Fruit fly (Drosophila melanogaster) whole organism, embryonic: Measurements from ENCODE around the gene fzy.

Experiments used
- Aef1 ChIP-seq: fragments of 200-800 bp; sonication (Bioruptor generic); IDR thresholded peaks from 3 replicates; pipeline ENCODE4 v1.3.6; 2022; ENCODE audit warnings: missing biosample characterization, missing genetic modification characterization
- CG10654 ChIP-seq: fragments of 200-800 bp; sonication (Bioruptor generic); optimal IDR thresholded peaks from 2 replicates; lab custom pipeline; 2016; ENCODE audit warnings: missing biosample characterization, missing genetic modification characterization
- CG11247 ChIP-seq: fragments of 200-800 bp; sonication (Bioruptor generic); IDR thresholded peaks from 2 replicates; pipeline ENCODE4 v1.3.6; 2022; ENCODE audit warnings: missing biosample characterization, missing genetic modification characterization
- CG12071 ChIP-seq: fragments of 200-800 bp; sonication (Bioruptor generic); optimal IDR thresholded peaks from 3 replicates; lab custom pipeline; 2018; ENCODE audit warnings: missing biosample characterization, mild to moderate bottlenecking, missing genetic modification characterization
- CG12236 ChIP-seq: fragments of 200-800 bp; sonication (Bioruptor generic); optimal IDR thresholded peaks from 2 replicates; lab custom pipeline; 2016; ENCODE audit warnings: missing biosample characterization, missing genetic modification characterization
- CG13624 ChIP-seq: fragments of 200-800 bp; sonication (Bioruptor generic); optimal IDR thresholded peaks from 2 replicates; lab custom pipeline; 2016; ENCODE audit warnings: missing biosample characterization, missing genetic modification characterization
- CG14965 ChIP-seq: fragments of 200-800 bp; sonication (Bioruptor generic); optimal IDR thresholded peaks from 2 replicates; lab custom pipeline; 2016; ENCODE audit warnings: missing biosample characterization, missing genetic modification characterization, borderline replicate concordance
- CG17186 ChIP-seq: fragments of 200-800 bp; sonication (Bioruptor generic); optimal IDR thresholded peaks from 3 replicates; lab custom pipeline; 2017; ENCODE audit warnings: missing biosample characterization, missing genetic modification reagents, missing genetic modification characterization
- CG17802 ChIP-seq: fragments of 200-800 bp; sonication (Bioruptor generic); optimal IDR thresholded peaks from 2 replicates; lab custom pipeline; 2018; ENCODE audit warnings: missing biosample characterization, mild to moderate bottlenecking, missing genetic modification characterization, moderate library complexity
- CG17829 ChIP-seq: fragments of 200-800 bp; optimal IDR thresholded peaks from 2 replicates; lab custom pipeline; 2019; ENCODE audit warnings: missing biosample characterization, mild to moderate bottlenecking, missing genetic modification characterization, moderate library complexity
- CG4404 ChIP-seq: fragments of 200-800 bp; sonication (Bioruptor generic); IDR thresholded peaks from 2 replicates; pipeline ENCODE4 v1.3.6; 2022; ENCODE audit warnings: missing biosample characterization, missing genetic modification characterization
- CG6689 ChIP-seq: fragments of 200-800 bp; sonication (Bioruptor generic); IDR thresholded peaks from 2 replicates; pipeline ENCODE4 v1.3.6; 2022; ENCODE audit warnings: missing biosample characterization, missing genetic modification characterization
- CG7963 ChIP-seq: fragments of 200-800 bp; sonication (Bioruptor generic); IDR thresholded peaks from 3 replicates; pipeline ENCODE4 v1.3.6; 2022; ENCODE audit warnings: missing biosample characterization, missing genetic modification characterization; ENCODE audit not compliant: partially characterized antibody
- CG8478 ChIP-seq: fragments of >200 bp; optimal IDR thresholded peaks from 2 replicates; lab custom pipeline; 2018
- CG9609 ChIP-seq: fragments of 200-800 bp; sonication (Bioruptor generic); optimal IDR thresholded peaks from 3 replicates; lab custom pipeline; 2016; ENCODE audit warnings: missing biosample characterization, missing genetic modification characterization
- Doc3 ChIP-seq: fragments of 200-800 bp; sonication (Bioruptor generic); IDR thresholded peaks from 3 replicates; pipeline ENCODE4 v1.3.6; 2022; ENCODE audit warnings: missing biosample characterization, missing genetic modification characterization; ENCODE audit not compliant: partially characterized antibody
- Drgx ChIP-seq: fragments of 200-800 bp; sonication (Bioruptor generic); IDR thresholded peaks from 2 replicates; pipeline ENCODE4 v1.3.6; 2022; ENCODE audit warnings: missing biosample characterization, missing genetic modification characterization
- Elba2 ChIP-seq: fragments of 200-800 bp; sonication (Bioruptor generic); optimal IDR thresholded peaks from 3 replicates; lab custom pipeline; 2016; ENCODE audit warnings: missing biosample characterization, missing genetic modification characterization
- Ets97D ChIP-seq: fragments of 200-800 bp; sonication (Bioruptor generic); optimal IDR thresholded peaks from 3 replicates; lab custom pipeline; 2016; ENCODE audit warnings: missing biosample characterization, missing genetic modification characterization
- GATAe ChIP-seq: fragments of 200-800 bp; sonication (Bioruptor generic); conservative IDR thresholded peaks from 2 replicates; pipeline ENCODE4 v1.3.6; 2022; ENCODE audit warnings: missing biosample characterization, missing genetic modification characterization
- H2.0 ChIP-seq: fragments of 200-800 bp; sonication (Bioruptor generic); IDR thresholded peaks from 2 replicates; pipeline ENCODE4 v1.3.6; 2022; ENCODE audit warnings: missing biosample characterization, missing genetic modification characterization
- HLH4C ChIP-seq: fragments of 200-800 bp; sonication (Bioruptor generic); IDR thresholded peaks from 3 replicates; pipeline ENCODE4 v1.3.6; 2022; ENCODE audit warnings: missing biosample characterization, missing genetic modification characterization; ENCODE audit not compliant: partially characterized antibody
- Hr39 ChIP-seq: fragments of >200 bp; optimal IDR thresholded peaks from 2 replicates; lab custom pipeline; 2017
- Lim3 ChIP-seq: fragments of 200-800 bp; sonication (Bioruptor generic); IDR thresholded peaks from 2 replicates; pipeline ENCODE4 v1.3.6; 2022; ENCODE audit warnings: missing biosample characterization, missing genetic modification characterization
- Med ChIP-seq: fragments of 200-800 bp; sonication (Bioruptor generic); peaks from one replicate; lab custom pipeline; 2016; ENCODE audit warnings: missing biosample characterization, missing genetic modification characterization, mild to moderate bottlenecking, inconsistent platforms, moderate library complexity
- Myb ChIP-seq: fragments of 200-800 bp; sonication (Bioruptor generic); optimal IDR thresholded peaks from 2 replicates; lab custom pipeline; 2016; ENCODE audit warnings: missing biosample characterization, missing genetic modification characterization
- Optix ChIP-seq: fragments of 200-800 bp; sonication (Bioruptor generic); IDR thresholded peaks from 3 replicates; pipeline ENCODE4 v1.3.6; 2022; ENCODE audit warnings: missing biosample characterization, missing genetic modification characterization
- Rfx ChIP-seq: fragments of 200-800 bp; sonication (Bioruptor generic); IDR thresholded peaks from 2 replicates; pipeline ENCODE4 v1.3.6; 2022; ENCODE audit warnings: missing biosample characterization, missing genetic modification characterization
- Trl ChIP-seq, 3 experiments: fragments of >200 bp in 2 of 3; fragments of 200-800 bp in 1 of 3; sonication (Bioruptor generic) in 1 of 3; optimal IDR thresholded peaks; 2 replicates in 1 of 3; 3 replicates in 2 of 3; lab custom pipeline; 2016 to 2017; ENCODE audit warnings: missing biosample characterization in 1 of 3, missing genetic modification characterization in 1 of 3
- abd-A ChIP-seq: fragments of 200-800 bp; sonication (Bioruptor generic); optimal IDR thresholded peaks from 3 replicates; lab custom pipeline; 2019; ENCODE audit warnings: missing biosample characterization, mild to moderate bottlenecking, missing genetic modification characterization, moderate library complexity
- ap ChIP-seq: fragments of 200-800 bp; sonication (Bioruptor generic); IDR thresholded peaks from 2 replicates; pipeline ENCODE4 v1.3.6; 2022; ENCODE audit warnings: missing biosample characterization, missing genetic modification characterization
- chif ChIP-seq, 2 experiments: fragments of 200-800 bp; sonication (Bioruptor generic); optimal IDR thresholded peaks; 3 replicates each; lab custom pipeline; 2016; ENCODE audit warnings: missing biosample characterization in 2 of 2, missing genetic modification characterization in 2 of 2
- corto ChIP-seq: fragments of 200-800 bp; sonication (Bioruptor generic); optimal IDR thresholded peaks from 2 replicates; lab custom pipeline; 2016; ENCODE audit warnings: missing biosample characterization, mild to moderate bottlenecking, missing genetic modification characterization, moderate library complexity
- crc ChIP-seq: fragments of 200-800 bp; sonication (Bioruptor generic); optimal IDR thresholded peaks from 2 replicates; lab custom pipeline; 2016; ENCODE audit warnings: missing biosample characterization, missing genetic modification characterization
- crp ChIP-seq, 2 experiments: fragments of 200-800 bp; sonication (Bioruptor generic); optimal IDR thresholded peaks; 2 replicates in 1 of 2; 3 replicates in 1 of 2; lab custom pipeline; 2017; ENCODE audit warnings: missing biosample characterization in 2 of 2, missing genetic modification characterization in 2 of 2, mild to moderate bottlenecking in 1 of 2, moderate library complexity in 1 of 2
- dmrt11E ChIP-seq: fragments of 200-800 bp; sonication (Bioruptor generic); optimal IDR thresholded peaks from 3 replicates; lab custom pipeline; 2018; ENCODE audit warnings: missing biosample characterization, mild to moderate bottlenecking, missing genetic modification characterization, moderate library complexity
- dpn ChIP-seq, 2 experiments: fragments of 200-800 bp; sonication (Bioruptor generic); optimal IDR thresholded peaks; 3 replicates each; lab custom pipeline; 2016; ENCODE audit warnings: missing biosample characterization in 2 of 2, missing genetic modification characterization in 2 of 2
- fru ChIP-seq: fragments of >200 bp; optimal IDR thresholded peaks from 2 replicates; lab custom pipeline; 2017
- ham ChIP-seq: fragments of 200-800 bp; sonication (Bioruptor generic); IDR thresholded peaks from 2 replicates; pipeline ENCODE4 v1.3.6; 2022; ENCODE audit warnings: missing biosample characterization, missing genetic modification characterization
- ind ChIP-seq: fragments of 200-800 bp; sonication (Bioruptor generic); optimal IDR thresholded peaks from 3 replicates; lab custom pipeline; 2016; ENCODE audit warnings: missing biosample characterization, missing genetic modification characterization
- lola ChIP-seq, 3 experiments: fragments of >200 bp in 2 of 3; fragments of 200-800 bp in 1 of 3; sonication (Bioruptor generic) in 1 of 3; optimal IDR thresholded peaks; 2 replicates each; lab custom pipeline; 2017 to 2019; ENCODE audit warnings: missing biosample characterization in 3 of 3, missing genetic modification characterization in 3 of 3, mild to moderate bottlenecking in 1 of 3, moderate library complexity in 1 of 3
- org-1 ChIP-seq: fragments of 200-800 bp; sonication (Bioruptor generic); optimal IDR thresholded peaks from 2 replicates; lab custom pipeline; 2017; ENCODE audit warnings: missing biosample characterization, missing genetic modification characterization
- otp ChIP-seq: fragments of 200-800 bp; sonication (Bioruptor generic); IDR thresholded peaks from 3 replicates; pipeline ENCODE4, ENCODE4 v1.3.6; 2022; ENCODE audit warnings: missing biosample characterization, missing genetic modification characterization
- psq ChIP-seq: fragments of 200-800 bp; sonication (Bioruptor generic); optimal IDR thresholded peaks from 2 replicates; lab custom pipeline; 2017; ENCODE audit warnings: missing biosample characterization, missing genetic modification characterization
- rib ChIP-seq: fragments of 200-800 bp; sonication (Bioruptor generic); IDR thresholded peaks from 2 replicates; pipeline ENCODE4 v1.3.6; 2022; ENCODE audit warnings: missing biosample characterization, missing genetic modification characterization
- sim ChIP-seq: fragments of 200-800 bp; sonication (Bioruptor generic); IDR thresholded peaks from 2 replicates; pipeline ENCODE4 v1.3.6; 2022; ENCODE audit warnings: missing biosample characterization, missing genetic modification characterization
- stwl ChIP-seq: fragments of 200-800 bp; sonication (Bioruptor generic); optimal IDR thresholded peaks from 3 replicates; lab custom pipeline; 2018; ENCODE audit warnings: missing biosample characterization, mild to moderate bottlenecking, missing genetic modification characterization, moderate library complexity
- sug ChIP-seq: fragments of 200-800 bp; optimal IDR thresholded peaks from 2 replicates; lab custom pipeline; 2019; ENCODE audit warnings: missing biosample characterization, mild to moderate bottlenecking, missing genetic modification characterization, moderate library complexity
- ttk ChIP-seq: fragments of 200-800 bp; sonication (Bioruptor generic); IDR thresholded peaks from 2 replicates; pipeline ENCODE4 v2.1.2; 2022; ENCODE audit warnings: missing biosample characterization, missing genetic modification characterization
- unpg ChIP-seq: fragments of 200-800 bp; sonication (Bioruptor generic); optimal IDR thresholded peaks from 3 replicates; lab custom pipeline; 2018; ENCODE audit warnings: missing biosample characterization, mild to moderate bottlenecking, missing genetic modification characterization, moderate library complexity
- vfl ChIP-seq: fragments of 200-800 bp; sonication (Bioruptor generic); optimal IDR thresholded peaks from 2 replicates; lab custom pipeline; 2016; ENCODE audit warnings: missing biosample characterization, missing genetic modification characterization
- wek ChIP-seq: fragments of 200-800 bp; sonication (Bioruptor generic); optimal IDR thresholded peaks from 3 replicates; lab custom pipeline; 2018; ENCODE audit warnings: missing biosample characterization, mild to moderate bottlenecking, missing genetic modification characterization, moderate library complexity

The fzy gene

DNA sequence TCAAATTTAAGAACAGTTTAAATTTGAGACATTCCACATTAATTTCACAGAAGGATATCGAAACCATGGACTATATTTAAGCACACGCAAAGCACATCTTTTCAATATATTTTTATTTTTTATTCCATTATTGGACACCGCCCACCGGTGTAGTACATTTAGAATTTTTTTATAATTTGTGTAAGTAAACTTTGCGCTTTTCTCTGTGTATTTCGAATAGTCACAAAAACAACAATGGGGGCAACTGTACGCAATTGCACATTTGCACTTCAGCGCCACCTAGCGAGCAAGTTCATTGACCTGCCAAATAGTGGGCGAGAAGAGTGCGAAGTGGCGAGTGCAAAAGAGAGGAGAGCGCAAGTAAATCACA lies 35.0 kb upstream of the fzy start (continued):
- peak in 1 of 2 experiments; percentile 1 for TF ChIP-seq chif (GFP tag; optimal IDR thresholded peaks at IDR 0.05; lab: Kevin White, UChicago)
- TF ChIP-seq CG6689: 0 out of 2 replicates have a peak, but pooled peaks have one; percentile 32
- no peak for TF ChIP-seq wek (GFP tag; lab: Kevin White, UChicago)
- TF ChIP-seq ap: no peak
- no peak for TF ChIP-seq HLH4C (GFP tag; lab: Robert Waterston, UW)
- no peak for TF ChIP-seq rib (GFP tag; lab: Robert Waterston, UW)
- no peak for TF ChIP-seq CG11247 (GFP tag; lab: Robert Waterston, UW)
- peak; percentile 55 for TF ChIP-seq unpg
- no peak for TF ChIP-seq otp
- TF ChIP-seq Aef1: no peak
- TF ChIP-seq fru (lab: Kevin White, UChicago): no peak
- peak; percentile 3 to 22 for TF ChIP-seq dpn (GFP tag; optimal IDR thresholded peaks at IDR 0.05; lab: Kevin White, UChicago)
- peak in 1 of 3 experiments; percentile 28 for TF ChIP-seq lola (GFP tag; optimal IDR thresholded peaks at IDR 0.05; lab: Kevin White, UChicago)
- no peak for TF ChIP-seq Myb (GFP tag; lab: Kevin White, UChicago)
- TF ChIP-seq GATAe (GFP tag; lab: Robert Waterston, UW): no peak
- TF ChIP-seq Lim3 (GFP tag; lab: Robert Waterston, UW): no peak
- TF ChIP-seq Drgx (GFP tag; lab: Robert Waterston, UW): peak; percentile 89
- TF ChIP-seq H2.0: no peak
- TF ChIP-seq corto (GFP tag; lab: Kevin White, UChicago): no peak
- TF ChIP-seq crc: no peak
- no peak for TF ChIP-seq stwl (tag; lab: Kevin White, UChicago)
- TF ChIP-seq ind: peak; percentile 11
- no peak for TF ChIP-seq CG13624 (GFP tag; lab: Kevin White, UChicago)
- peak; percentile 45 for TF ChIP-seq CG12071
- TF ChIP-seq org-1 (GFP tag; lab: Kevin White, UChicago): peak; percentile 55
- no peak for TF ChIP-seq sim (GFP tag; lab: Robert Waterston, UW)
- no peak for TF ChIP-seq ham
- TF ChIP-seq Ets97D: no peak
- TF ChIP-seq CG14965 (GFP tag; lab: Kevin White, UChicago): no peak
- TF ChIP-seq Optix (GFP tag; lab: Robert Waterston, UW): no peak
- no peak for TF ChIP-seq dmrt11E (tag; lab: Kevin White, UChicago)
- TF ChIP-seq CG10654: no peak
- TF ChIP-seq CG9609 (GFP tag; lab: Kevin White, UChicago): no peak
- TF ChIP-seq CG17186 (GFP tag; lab: Kevin White, UChicago): no peak
- 0 out of 2 replicates have a peak, but pooled peaks have one; percentile 43 for TF ChIP-seq ttk (GFP tag; lab: Robert Waterston, UW)
- TF ChIP-seq CG4404: no peak
- peak; percentile 4 for TF ChIP-seq CG17829 (tag; lab: Kevin White, UChicago)
- TF ChIP-seq CG7963 (GFP tag; lab: Robert Waterston, UW): no peak
- no peak for TF ChIP-seq Elba2 (GFP tag; lab: Kevin White, UChicago)
- TF ChIP-seq Rfx (GFP tag; lab: Robert Waterston, UW): peak; percentile 57; the same call in 1 of the 2 replicates
- no peak for TF ChIP-seq CG8478
- TF ChIP-seq Doc3 (GFP tag; lab: Robert Waterston, UW): no peak
- TF ChIP-seq CG17802 (tag; lab: Kevin White, UChicago): no peak
- no peak for TF ChIP-seq psq (GFP tag; lab: Kevin White, UChicago)
- no peak for TF ChIP-seq vfl (GFP tag; lab: Kevin White, UChicago)
- peak; percentile 84 for TF ChIP-seq Med (GFP tag; lab: Kevin White, UChicago)
- no peak for TF ChIP-seq CG12236 (GFP tag; lab: Kevin White, UChicago)
- no peak for TF ChIP-seq abd-A
- no peak for TF ChIP-seq Hr39 (lab: Kevin White, UChicago)
- TF ChIP-seq crp (GFP tag; optimal IDR thresholded peaks at IDR 0.05; lab: Kevin White, UChicago): no peak
- TF ChIP-seq Trl (optimal IDR thresholded peaks at IDR 0.05; lab: Kevin White, UChicago): peak in 1 of 2 experiments; percentile 10
- TF ChIP-seq Trl (GFP tag; optimal IDR thresholded peaks at IDR 0.05; lab: Kevin White, UChicago): no peak
- TF ChIP-seq sug (tag; lab: Kevin White, UChicago): no peak
